Worm (Caenorhabditis elegans) whole organism, L2 larva: Measurements from ENCODE around the gene lys-8.

Experiments
- C34F6.9 ChIP-seq: fragments of 150-350 bp; optimal IDR thresholded peaks from 2 replicates; lab custom pipeline; 2014; ENCODE audit warnings: missing biosample characterization, missing genetic modification characterization
- R02D3.7 ChIP-seq: fragments of 150-350 bp; optimal IDR thresholded peaks from 2 replicates; lab custom pipeline; 2014; ENCODE audit warnings: missing biosample characterization, missing genetic modification characterization
- Y55F3AM.14 ChIP-seq: fragments of 200-800 bp; sonication (Bioruptor generic); optimal IDR thresholded peaks from 2 replicates; lab custom pipeline; 2018; ENCODE audit warnings: mild to moderate bottlenecking, missing genetic modification characterization, missing compliant biosample characterization
- ZK546.5 ChIP-seq: sonication (generic microtip); optimal IDR thresholded peaks from 2 replicates; lab custom pipeline; 2017; ENCODE audit warnings: missing biosample characterization, missing genetic modification characterization
- alr-1 ChIP-seq: fragments of 150-350 bp; optimal IDR thresholded peaks from 2 replicates; lab custom pipeline; 2014; ENCODE audit warnings: missing biosample characterization, missing genetic modification characterization
- ama-1 ChIP-seq: fragments of 150-350 bp; optimal IDR thresholded peaks from 2 replicates; lab custom pipeline; 2018; ENCODE audit warnings: inconsistent platforms
- blmp-1 ChIP-seq: sonication (generic microtip); optimal IDR thresholded peaks from 2 replicates; lab custom pipeline; 2017; ENCODE audit warnings: missing genetic modification characterization, mild to moderate bottlenecking, missing compliant biosample characterization, antibody characterized with exemption, moderate library complexity; ENCODE audit not compliant: insufficient read depth
- dmd-4 ChIP-seq: sonication (generic microtip); optimal IDR thresholded peaks from 2 replicates; lab custom pipeline; 2017; ENCODE audit warnings: missing biosample characterization, missing genetic modification characterization
- egl-27 ChIP-seq: sonication (generic microtip); optimal IDR thresholded peaks from 3 replicates; lab custom pipeline; 2017; ENCODE audit warnings: missing biosample characterization, missing genetic modification reagents, missing genetic modification characterization
- elt-1 ChIP-seq: fragments of 150-350 bp; optimal IDR thresholded peaks from 2 replicates; lab custom pipeline; 2014; ENCODE audit warnings: missing biosample characterization, missing genetic modification characterization
- elt-3 ChIP-seq: sonication (generic microtip); optimal IDR thresholded peaks from 2 replicates; lab custom pipeline; 2017; ENCODE audit warnings: missing biosample characterization, missing genetic modification characterization
- fos-1 ChIP-seq: fragments of 150-350 bp; optimal IDR thresholded peaks from 2 replicates; lab custom pipeline; 2014; ENCODE audit warnings: missing biosample characterization, missing genetic modification characterization
- gmeb-1 ChIP-seq: fragments of 150-350 bp; optimal IDR thresholded peaks from 2 replicates; lab custom pipeline; 2014; ENCODE audit warnings: missing biosample characterization, missing genetic modification characterization
- lin-11 ChIP-seq: fragments of 150-350 bp; sonication (generic microtip); optimal IDR thresholded peaks from 2 replicates; lab custom pipeline; 2014; ENCODE audit warnings: missing biosample characterization, missing genetic modification characterization, inconsistent platforms, mixed read lengths
- lin-13 ChIP-seq: fragments of 150-350 bp; optimal IDR thresholded peaks from 2 replicates; lab custom pipeline; 2014; ENCODE audit warnings: missing biosample characterization, missing genetic modification reagents, missing genetic modification characterization
- lsy-2 ChIP-seq, 2 experiments: fragments of 150-350 bp in 1 of 2; sonication (generic microtip) in 1 of 2; optimal IDR thresholded peaks; 2 replicates each; lab custom pipeline; 2014 to 2017; ENCODE audit warnings: missing biosample characterization in 2 of 2, missing genetic modification characterization in 2 of 2
- mab-5 ChIP-seq: fragments of 150-350 bp; optimal IDR thresholded peaks from 2 replicates; lab custom pipeline; 2014; ENCODE audit warnings: missing biosample characterization, missing genetic modification characterization
- mbf-1 ChIP-seq: sonication (generic microtip); optimal IDR thresholded peaks from 2 replicates; lab custom pipeline; 2017; ENCODE audit warnings: missing biosample characterization, missing genetic modification characterization
- mdl-1 ChIP-seq, 2 experiments: fragments of 150-350 bp in 1 of 2; sonication (generic microtip) in 1 of 2; optimal IDR thresholded peaks; 2 replicates each; lab custom pipeline; 2017; ENCODE audit warnings: missing biosample characterization in 2 of 2, missing genetic modification characterization in 2 of 2
- nhr-10 ChIP-seq: sonication (generic microtip); optimal IDR thresholded peaks from 2 replicates; lab custom pipeline; 2017; ENCODE audit warnings: missing biosample characterization, missing genetic modification characterization
- nhr-11 ChIP-seq: fragments of 150-350 bp; optimal IDR thresholded peaks from 2 replicates; lab custom pipeline; 2014; ENCODE audit warnings: missing biosample characterization, missing genetic modification characterization
- nhr-12 ChIP-seq: fragments of 150-350 bp; optimal IDR thresholded peaks from 2 replicates; lab custom pipeline; 2014; ENCODE audit warnings: missing biosample characterization, missing genetic modification characterization
- nhr-129 ChIP-seq: fragments of 150-350 bp; optimal IDR thresholded peaks from 2 replicates; lab custom pipeline; 2014; ENCODE audit warnings: missing biosample characterization, missing genetic modification characterization
- nhr-21 ChIP-seq: fragments of 150-350 bp; optimal IDR thresholded peaks from 2 replicates; lab custom pipeline; 2014; ENCODE audit warnings: missing biosample characterization, missing genetic modification characterization
- nhr-23 ChIP-seq: fragments of 150-350 bp; optimal IDR thresholded peaks from 2 replicates; lab custom pipeline; 2014; ENCODE audit warnings: missing biosample characterization, missing genetic modification reagents, missing genetic modification characterization
- nhr-25 ChIP-seq: fragments of 150-350 bp; sonication (generic microtip); optimal IDR thresholded peaks from 3 replicates; lab custom pipeline; 2014; ENCODE audit warnings: missing biosample characterization, missing genetic modification characterization
- nhr-6 ChIP-seq: fragments of 150-350 bp; optimal IDR thresholded peaks from 2 replicates; lab custom pipeline; 2014; ENCODE audit warnings: missing biosample characterization, missing genetic modification characterization
- nhr-77 ChIP-seq: fragments of 150-350 bp; optimal IDR thresholded peaks from 2 replicates; lab custom pipeline; 2014; ENCODE audit warnings: missing biosample characterization, missing genetic modification characterization
- peb-1 ChIP-seq: fragments of 150-350 bp; optimal IDR thresholded peaks from 2 replicates; lab custom pipeline; 2014; ENCODE audit warnings: missing biosample characterization, missing genetic modification characterization
- sem-4 ChIP-seq: fragments of 150-350 bp; optimal IDR thresholded peaks from 2 replicates; lab custom pipeline; 2014; ENCODE audit warnings: missing biosample characterization, missing genetic modification reagents, missing genetic modification characterization
- skn-1 ChIP-seq: sonication (generic microtip); optimal IDR thresholded peaks from 2 replicates; lab custom pipeline; 2017; ENCODE audit warnings: missing biosample characterization, missing genetic modification characterization
- sma-9 ChIP-seq, 2 experiments: fragments of 150-350 bp in 1 of 2; sonication (generic microtip) in 1 of 2; optimal IDR thresholded peaks; 2 replicates each; lab custom pipeline; 2014 to 2016; ENCODE audit warnings: missing genetic modification characterization in 2 of 2, mild to moderate bottlenecking in 1 of 2, missing biosample characterization in 1 of 2, missing compliant biosample characterization in 1 of 2, missing genetic modification reagents in 1 of 2, moderate library complexity in 1 of 2
- snpc-4 ChIP-seq: fragments of 150-350 bp; optimal IDR thresholded peaks from 2 replicates; lab custom pipeline; 2014; ENCODE audit warnings: missing biosample characterization, missing genetic modification characterization
- unc-39 ChIP-seq: fragments of 150-350 bp; optimal IDR thresholded peaks from 2 replicates; lab custom pipeline; 2014; ENCODE audit warnings: missing biosample characterization, missing genetic modification characterization
- unc-55 ChIP-seq: fragments of 150-350 bp; sonication (generic microtip); optimal IDR thresholded peaks from 3 replicates; lab custom pipeline; 2014; ENCODE audit warnings: missing biosample characterization, missing genetic modification reagents, missing genetic modification characterization
- zag-1 ChIP-seq: fragments of 150-350 bp; optimal IDR thresholded peaks from 2 replicates; lab custom pipeline; 2014; ENCODE audit warnings: missing biosample characterization, missing genetic modification characterization
- ztf-1 ChIP-seq: fragments of 200-800 bp; sonication (Bioruptor generic); conservative IDR thresholded peaks from 2 replicates; pipeline ENCODE4 v1.3.6; 2022; ENCODE audit warnings: missing genetic modification characterization, missing compliant biosample characterization
- ztf-11 ChIP-seq: sonication (generic microtip); optimal IDR thresholded peaks from 2 replicates; lab custom pipeline; 2017; ENCODE audit warnings: missing biosample characterization, missing genetic modification characterization
- ztf-4 ChIP-seq: fragments of 150-350 bp; optimal IDR thresholded peaks from 2 replicates; lab custom pipeline; 2014; ENCODE audit warnings: missing biosample characterization, missing genetic modification characterization

Gene lys-8

DNA sequence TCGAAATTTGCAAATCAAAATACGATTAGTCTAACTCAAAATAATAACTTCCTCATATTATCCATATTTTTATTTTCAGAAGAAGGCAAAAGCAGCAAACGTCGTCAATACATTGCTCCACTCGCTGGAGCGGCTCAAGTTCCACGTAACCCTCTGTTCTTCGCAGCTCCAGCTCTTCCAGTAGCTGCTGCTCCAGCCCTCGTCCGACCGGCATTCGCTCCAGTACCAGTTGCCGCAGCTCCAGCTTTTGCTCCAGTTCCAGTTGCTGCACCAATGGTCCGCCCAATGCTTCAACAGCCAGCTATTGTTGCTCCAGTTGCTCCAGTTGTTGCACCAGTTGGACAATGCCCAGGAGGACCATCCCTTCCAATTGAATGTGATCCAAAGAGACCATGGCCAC lies 7.3 kb upstream of the lys-8 start:
- no peak for TF ChIP-seq skn-1 (tag; lab: Kevin White, UChicago)
- no peak for TF ChIP-seq peb-1 (tag; lab: Kevin White, UChicago)
- no peak for TF ChIP-seq mab-5 (tag; lab: Kevin White, UChicago)
- no peak for TF ChIP-seq R02D3.7 (tag; lab: Kevin White, UChicago)
- no peak for TF ChIP-seq Y55F3AM.14 (GFP tag; lab: Kevin White, UChicago)
- TF ChIP-seq ztf-4 (tag; lab: Kevin White, UChicago): no peak
- TF ChIP-seq dmd-4 (tag; lab: Kevin White, UChicago): no peak
- TF ChIP-seq, all 48 proteins: peak for 0

DNA sequence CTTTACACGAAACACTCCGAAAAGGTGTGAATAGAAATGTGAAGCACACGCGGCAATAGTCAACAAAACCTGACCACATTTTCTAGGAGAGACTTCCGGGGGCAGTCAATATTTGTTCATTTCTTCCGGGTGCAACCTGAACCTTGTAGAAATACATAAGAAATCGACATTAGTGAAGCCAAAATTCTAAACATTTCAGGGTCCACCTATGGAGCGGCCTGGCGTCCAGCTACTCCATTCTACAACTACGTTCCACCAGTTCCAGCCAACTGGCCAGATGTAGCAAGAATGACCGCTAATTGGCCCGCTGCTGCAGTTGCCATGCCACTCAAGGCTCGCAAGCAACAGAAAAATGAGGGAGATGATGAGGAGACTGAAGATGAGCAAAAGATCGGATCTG lies 6.7 kb upstream of the lys-8 start:
- no peak for TF ChIP-seq ztf-1 (GFP tag; lab: Robert Waterston, UW)
- TF ChIP-seq nhr-129 (tag; lab: Kevin White, UChicago): no peak
- no peak for TF ChIP-seq lsy-2 (tag; optimal IDR thresholded peaks at IDR 0.05; lab: Kevin White, UChicago)
- TF ChIP-seq blmp-1 (tag; lab: Kevin White, UChicago): no peak
- no peak for TF ChIP-seq nhr-6 (tag; lab: Kevin White, UChicago)
- TF ChIP-seq C34F6.9 (tag; lab: Kevin White, UChicago): no peak
- no peak for TF ChIP-seq elt-1 (tag; lab: Kevin White, UChicago)
- no peak for TF ChIP-seq alr-1
- TF ChIP-seq nhr-77 (tag; lab: Kevin White, UChicago): no peak
- TF ChIP-seq nhr-12 (tag; lab: Kevin White, UChicago): no peak
- TF ChIP-seq ZK546.5 (tag; lab: Kevin White, UChicago): no peak
- no peak for TF ChIP-seq mbf-1 (tag; lab: Kevin White, UChicago)
- no peak for TF ChIP-seq egl-27 (tag; lab: Kevin White, UChicago)
- TF ChIP-seq peb-1 (tag; lab: Kevin White, UChicago): no peak
- TF ChIP-seq nhr-10 (tag; lab: Kevin White, UChicago): no peak

DNA sequence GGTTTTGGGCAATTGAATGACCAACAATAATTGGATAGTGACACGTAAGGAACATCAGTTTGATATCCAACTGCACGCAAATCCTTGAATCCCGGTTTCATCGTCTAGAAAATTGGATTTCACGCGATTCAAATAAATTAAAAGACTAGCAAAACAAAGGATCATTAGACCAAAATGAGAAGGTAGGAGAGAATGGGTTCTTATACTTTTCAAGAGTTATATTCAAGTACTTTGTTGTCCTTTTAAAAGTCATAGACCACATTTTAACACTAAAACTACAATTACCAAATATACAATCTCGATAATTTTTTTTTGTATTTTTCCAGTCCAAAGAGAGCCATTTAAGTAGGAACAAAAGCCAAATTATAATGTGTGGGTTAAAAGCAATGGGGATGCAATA lies 3.7 kb upstream of the lys-8 start, which contains the start of gene T25E4.2:
Gene T25E4.2 (minus strand): TSS at position 101 of the 400 bp plus-strand sequence.
- TF ChIP-seq nhr-12 (tag; lab: Kevin White, UChicago): no peak
- TF ChIP-seq mdl-1 (tag; optimal IDR thresholded peaks at IDR 0.05; lab: Kevin White, UChicago): no peak
- TF ChIP-seq lin-11 (tag; lab: Kevin White, UChicago): no peak
- TF ChIP-seq ztf-11 (tag; lab: Kevin White, UChicago): no peak

DNA sequence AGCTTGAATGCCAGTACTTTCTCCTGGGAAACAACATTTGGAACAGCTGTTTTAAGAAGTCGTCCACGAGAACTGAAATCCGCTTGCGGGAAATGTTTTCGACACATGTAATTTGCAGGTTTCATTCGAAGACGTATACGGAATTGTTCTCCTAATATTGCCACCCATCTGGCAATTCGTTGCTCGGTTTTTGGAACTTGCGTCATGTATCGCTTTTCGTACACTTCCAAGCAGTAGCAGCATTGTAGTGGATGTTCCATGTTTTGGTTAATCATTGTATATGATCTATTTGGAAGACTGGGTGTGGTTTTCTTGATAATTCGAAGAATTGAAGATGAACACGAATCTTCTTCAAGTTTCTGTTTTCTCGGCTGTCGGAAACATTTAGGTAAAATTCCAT lies 1.8 kb downstream of the lys-8 start:
- no peak for TF ChIP-seq alr-1
- TF ChIP-seq nhr-12 (tag; lab: Kevin White, UChicago): no peak
- TF ChIP-seq sma-9 (GFP tag; optimal IDR thresholded peaks at IDR 0.05; lab: Kevin White, UChicago): no peak
- TF ChIP-seq sma-9 (tag; optimal IDR thresholded peaks at IDR 0.05; lab: Kevin White, UChicago): no peak
- TF ChIP-seq elt-3 (tag; lab: Kevin White, UChicago): no peak
- no peak for TF ChIP-seq zag-1 (tag; lab: Kevin White, UChicago)
- TF ChIP-seq fos-1 (tag; lab: Kevin White, UChicago): no peak
- no peak for TF ChIP-seq lin-11 (tag; lab: Kevin White, UChicago)
- no peak for TF ChIP-seq sem-4 (tag; lab: Kevin White, UChicago)
- TF ChIP-seq ama-1 (lab: Kevin White, UChicago): no peak
- no peak for TF ChIP-seq unc-55 (GFP tag; lab: Kevin White, UChicago)
- no peak for TF ChIP-seq nhr-23
- no peak for TF ChIP-seq dmd-4 (tag; lab: Kevin White, UChicago)
- no peak for TF ChIP-seq mab-5 (tag; lab: Kevin White, UChicago)
- TF ChIP-seq nhr-129 (tag; lab: Kevin White, UChicago): no peak
- TF ChIP-seq nhr-21 (tag; lab: Kevin White, UChicago): no peak
- no peak for TF ChIP-seq nhr-25 (tag; lab: Kevin White, UChicago)
- TF ChIP-seq skn-1 (tag; lab: Kevin White, UChicago): no peak
- TF ChIP-seq, all 48 proteins: peak for 0

DNA sequence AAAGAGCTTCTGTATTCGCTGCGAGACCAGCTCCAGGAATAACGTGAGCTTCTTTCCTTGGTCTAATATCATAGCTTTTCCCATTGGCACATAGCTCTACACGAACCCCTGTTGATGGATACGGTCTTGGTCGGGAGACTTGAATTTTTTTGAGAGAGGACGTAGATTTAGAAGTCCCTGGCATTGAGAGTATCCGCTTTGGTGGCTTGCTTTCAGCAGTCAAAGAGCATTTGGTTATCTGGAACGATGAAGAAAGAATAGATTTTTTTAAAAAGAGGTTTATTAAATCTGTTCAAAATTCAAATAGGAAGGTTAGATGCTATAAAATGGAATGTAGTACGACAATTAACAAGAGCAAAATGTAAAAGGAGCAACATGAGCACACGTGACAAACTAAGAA lies 3.7 kb downstream of the lys-8 start, which contains the start of gene C17G10.13:
Gene C17G10.13 (minus strand): TSS at position 101 of the 400 bp plus-strand sequence.
- TF ChIP-seq gmeb-1 (tag; lab: Kevin White, UChicago): no peak
- TF ChIP-seq nhr-25 (tag; lab: Kevin White, UChicago): no peak
- no peak for TF ChIP-seq nhr-77 (tag; lab: Kevin White, UChicago)
- TF ChIP-seq unc-39 (tag; lab: Kevin White, UChicago): no peak
- TF ChIP-seq skn-1 (tag; lab: Kevin White, UChicago): no peak
- no peak for TF ChIP-seq lin-13 (GFP tag; lab: Kevin White, UChicago)
- no peak for TF ChIP-seq snpc-4 (tag; lab: Kevin White, UChicago)
- TF ChIP-seq lsy-2 (tag; optimal IDR thresholded peaks at IDR 0.05; lab: Kevin White, UChicago): no peak
- TF ChIP-seq egl-27 (tag; lab: Kevin White, UChicago): no peak
- TF ChIP-seq nhr-11: no peak
- TF ChIP-seq lin-11 (tag; lab: Kevin White, UChicago): no peak
